Worm (Caenorhabditis elegans): ENCODE measurements around the gene gspd-1.

gspd-1 gene

ce11 chrIV:11320500-11320899 is 3.3 kb downstream of the gspd-1 start, which contains the start of gene edg-1:
TSS of gene edg-1 (plus strand) at chrIV:11320800.
- TF ChIP-seq F13C5.2 (tag; optimal IDR thresholded peaks at IDR 0.05) (no peak), aly-1 (tag; optimal IDR thresholded peaks at IDR 0.05) (no peak), hmg-4 (GFP tag; optimal IDR thresholded peaks at IDR 0.05) (no peak), tbx-11 (GFP tag; IDR thresholded peaks at IDR 0.05) (no peak), tbx-37 (GFP tag; conservative IDR thresholded peaks at IDR 0.05) (no peak), hnd-1 (tag; optimal IDR thresholded peaks at IDR 0.05) (no peak), pes-1 (GFP tag; IDR thresholded peaks at IDR 0.05) (no peak), sea-1 (GFP tag; conservative IDR thresholded peaks at IDR 0.05) (no peak), flt-1 (GFP tag; IDR thresholded peaks at IDR 0.05) (no peak), ceh-13 (GFP tag; optimal IDR thresholded peaks at IDR 0.05) (no peak), ama-1 (optimal IDR thresholded peaks at IDR 0.05) (no peak), scrt-1 (GFP tag; IDR thresholded peaks at IDR 0.05) (no peak), tra-4 (tag; optimal IDR thresholded peaks at IDR 0.05) (no peak), ets-7 (tag; optimal IDR thresholded peaks at IDR 0.05) (no peak), ceh-36 (tag; optimal IDR thresholded peaks at IDR 0.05) (no peak), B0310.2 (tag; optimal IDR thresholded peaks at IDR 0.05) (no peak), hmbx-1 (tag; optimal IDR thresholded peaks at IDR 0.05) (no peak)

ce11 chrIV:11323666-11324065 is 6.4 kb downstream of the gspd-1 start:
- TF ChIP-seq pes-1 (GFP tag; IDR thresholded peaks at IDR 0.05) (peak; percentile 42; the same call in 1 of the 2 replicates), ets-7 (tag; optimal IDR thresholded peaks at IDR 0.05) (no peak)

ce11 chrIV:11324741-11325140 is 7.5 kb downstream of the gspd-1 start, which contains the start of gene his-48:
TSS of gene his-48 (plus strand) at chrIV:11324745.
- TF ChIP-seq flt-1 (GFP tag; IDR thresholded peaks at IDR 0.05), result peak; percentile 11; the same call in 1 of the 2 replicates

- TF ChIP-seq ceh-13 (GFP tag; optimal IDR thresholded peaks at IDR 0.05) (no peak), F13C5.2 (tag; optimal IDR thresholded peaks at IDR 0.05) (no peak), ceh-36 (tag; optimal IDR thresholded peaks at IDR 0.05) (no peak), aly-1 (tag; optimal IDR thresholded peaks at IDR 0.05) (no peak), tra-4 (tag; optimal IDR thresholded peaks at IDR 0.05) (no peak), hnd-1 (tag; optimal IDR thresholded peaks at IDR 0.05) (no peak), tbx-37 (GFP tag; conservative IDR thresholded peaks at IDR 0.05) (no peak), hmg-4 (GFP tag; optimal IDR thresholded peaks at IDR 0.05) (no peak), B0310.2 (tag; optimal IDR thresholded peaks at IDR 0.05) (no peak), hmbx-1 (tag; optimal IDR thresholded peaks at IDR 0.05) (no peak), ama-1 (optimal IDR thresholded peaks at IDR 0.05) (no peak)
Measured at ce11 chrIV:11326939-11327565, 9.8 kb downstream of the gspd-1 start, which contains the start of gene B0035.21. TSS of gene B0035.21 (plus strand) at chrIV:11327260.

DNA sequence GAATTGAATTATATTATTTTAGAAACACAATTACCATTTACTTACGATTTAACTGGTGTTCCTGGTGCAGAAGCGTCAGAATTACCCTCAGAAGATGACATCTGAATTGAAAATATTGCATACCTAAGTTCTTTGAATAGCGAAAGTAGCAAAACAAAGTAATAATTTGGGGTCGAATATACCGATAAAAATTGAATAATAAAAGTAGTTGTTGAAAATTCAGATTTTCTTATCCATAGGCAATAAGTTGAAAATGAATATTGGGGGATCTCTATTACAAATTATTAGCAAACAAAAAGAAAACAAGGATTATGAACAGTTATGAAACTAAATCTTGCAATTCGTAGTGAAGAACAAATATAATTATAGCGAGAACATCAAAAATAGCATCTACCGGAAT is 12.1 kb downstream of the gspd-1 start, which contains the start of gene leo-1:
leo-1 (minus strand) TSS at position 101 of the 400 bp plus-strand sequence.
- no peak for TF ChIP-seq pes-1 (GFP tag; IDR thresholded peaks at IDR 0.05)
- TF ChIP-seq tbx-11 (GFP tag; IDR thresholded peaks at IDR 0.05), result no peak
- TF ChIP-seq tbx-37 (GFP tag; conservative IDR thresholded peaks at IDR 0.05), result no peak
- no peak for TF ChIP-seq hmbx-1 (tag; optimal IDR thresholded peaks at IDR 0.05)
- TF ChIP-seq scrt-1 (GFP tag; IDR thresholded peaks at IDR 0.05), result no peak
- TF ChIP-seq sea-1 (GFP tag; conservative IDR thresholded peaks at IDR 0.05), result no peak
- no peak for TF ChIP-seq tra-4 (tag; optimal IDR thresholded peaks at IDR 0.05)
- no peak for TF ChIP-seq ets-7 (tag; optimal IDR thresholded peaks at IDR 0.05)
- TF ChIP-seq flt-1 (GFP tag; IDR thresholded peaks at IDR 0.05), result no peak
- TF ChIP-seq ama-1 (optimal IDR thresholded peaks at IDR 0.05), result no peak
- TF ChIP-seq aly-1 (tag; optimal IDR thresholded peaks at IDR 0.05), result no peak
- no peak for TF ChIP-seq hmg-4 (GFP tag; optimal IDR thresholded peaks at IDR 0.05)
- no peak for TF ChIP-seq ceh-36 (tag; optimal IDR thresholded peaks at IDR 0.05)
- no peak for TF ChIP-seq hnd-1 (tag; optimal IDR thresholded peaks at IDR 0.05)
- TF ChIP-seq ceh-13 (GFP tag; optimal IDR thresholded peaks at IDR 0.05), result no peak
- no peak for TF ChIP-seq B0310.2 (tag; optimal IDR thresholded peaks at IDR 0.05)
- no peak for TF ChIP-seq F13C5.2 (tag; optimal IDR thresholded peaks at IDR 0.05)

DNA sequence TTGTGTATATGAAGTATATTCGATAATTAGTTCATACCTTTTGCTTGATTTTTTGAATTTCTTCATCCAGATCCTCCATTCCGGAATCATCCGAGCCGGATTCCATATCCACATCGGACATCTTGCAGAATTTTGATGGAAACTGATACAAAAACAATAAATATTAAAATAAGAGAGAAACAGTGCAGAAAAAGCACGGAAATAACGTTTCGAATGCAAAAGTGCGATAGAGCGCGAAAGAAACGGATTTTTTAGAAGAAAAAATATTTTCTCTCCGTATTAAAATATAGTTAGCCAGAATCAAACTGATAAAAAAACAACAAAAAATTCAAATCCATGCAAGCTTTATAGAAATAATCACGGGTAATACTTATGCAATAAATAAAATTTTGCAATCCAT is 15.5 kb downstream of the gspd-1 start, which contains the start of gene sart-3:
sart-3 (minus strand) TSS at position 219 of the 400 bp plus-strand sequence.
- TF ChIP-seq tbx-37 (GFP tag; conservative IDR thresholded peaks at IDR 0.05) (no peak), hmbx-1 (tag; optimal IDR thresholded peaks at IDR 0.05) (no peak), ets-7 (tag; optimal IDR thresholded peaks at IDR 0.05) (no peak), sea-1 (GFP tag; conservative IDR thresholded peaks at IDR 0.05) (no peak), ama-1 (optimal IDR thresholded peaks at IDR 0.05) (no peak), pes-1 (GFP tag; IDR thresholded peaks at IDR 0.05) (no peak), ceh-13 (GFP tag; optimal IDR thresholded peaks at IDR 0.05) (no peak)

ce11 chrIV:11336180-11336579 is 19.0 kb downstream of the gspd-1 start:
- no peak for TF ChIP-seq aly-1 (tag; optimal IDR thresholded peaks at IDR 0.05)
- TF ChIP-seq B0310.2 (tag; optimal IDR thresholded peaks at IDR 0.05), result no peak
- TF ChIP-seq tbx-11 (GFP tag; IDR thresholded peaks at IDR 0.05), result no peak
- TF ChIP-seq sea-1 (GFP tag; conservative IDR thresholded peaks at IDR 0.05), result no peak
- TF ChIP-seq tra-4 (tag; optimal IDR thresholded peaks at IDR 0.05), result no peak
- no peak for TF ChIP-seq ama-1 (optimal IDR thresholded peaks at IDR 0.05)
- no peak for TF ChIP-seq F13C5.2 (tag; optimal IDR thresholded peaks at IDR 0.05)
- no peak for TF ChIP-seq ets-7 (tag; optimal IDR thresholded peaks at IDR 0.05)
- TF ChIP-seq tbx-37 (GFP tag; conservative IDR thresholded peaks at IDR 0.05), result no peak
- no peak for TF ChIP-seq hmbx-1 (tag; optimal IDR thresholded peaks at IDR 0.05)
- no peak for TF ChIP-seq hmg-4 (GFP tag; optimal IDR thresholded peaks at IDR 0.05)
- TF ChIP-seq hnd-1 (tag; optimal IDR thresholded peaks at IDR 0.05), result no peak
- TF ChIP-seq pes-1 (GFP tag; IDR thresholded peaks at IDR 0.05), result no peak
- no peak for TF ChIP-seq ceh-13 (GFP tag; optimal IDR thresholded peaks at IDR 0.05)
- no peak for TF ChIP-seq ceh-36 (tag; optimal IDR thresholded peaks at IDR 0.05)
- no peak for TF ChIP-seq flt-1 (GFP tag; IDR thresholded peaks at IDR 0.05)

Measured in whole organism, early embryonic.